Worm (Caenorhabditis elegans) whole organism, young adult: ENCODE results near the gene maph-1.3.
"Not testable (repeated sequence)": the region's sequence is repeated elsewhere in the genome, so short reads cannot be mapped to it uniquely, and the experiment has no call there.

ENCODE experiments used
- B0019.2 ChIP-seq: fragments of 200-800 bp; sonication (Bioruptor generic); conservative IDR thresholded peaks from 2 replicates; pipeline ENCODE4 v1.3.6; 2022; ENCODE audit warnings: missing genetic modification reagents, missing genetic modification characterization, missing compliant biosample characterization
- D2030.7 ChIP-seq: fragments of 200-800 bp; sonication (Bioruptor generic); IDR thresholded peaks from 2 replicates; pipeline ENCODE4 v1.3.6; 2022; ENCODE audit warnings: missing genetic modification reagents, missing genetic modification characterization, missing compliant biosample characterization
- F33H1.4 ChIP-seq: fragments of 200-800 bp; sonication (Bioruptor generic); IDR thresholded peaks from 2 replicates; pipeline ENCODE4 v1.3.6; 2022; ENCODE audit warnings: missing genetic modification reagents, missing genetic modification characterization, missing compliant biosample characterization
- F39B2.1 ChIP-seq: fragments of 200-800 bp; sonication (Bioruptor generic); IDR thresholded peaks from 2 replicates; pipeline ENCODE4 v1.3.6; 2022; ENCODE audit warnings: missing genetic modification reagents, missing genetic modification characterization, missing compliant biosample characterization
- Y53F4B.3 ChIP-seq: fragments of 200-800 bp; sonication (Bioruptor generic); IDR thresholded peaks from 2 replicates; pipeline ENCODE4 v1.3.6; 2022; ENCODE audit warnings: missing genetic modification reagents, missing genetic modification characterization, missing compliant biosample characterization
- Y53G8AR.9 ChIP-seq: fragments of 200-800 bp; sonication (Bioruptor generic); conservative IDR thresholded peaks from 2 replicates; pipeline ENCODE4 v1.3.6; 2022; ENCODE audit warnings: missing genetic modification reagents, missing genetic modification characterization, missing compliant biosample characterization
- Y67H2A.10 ChIP-seq: fragments of 200-800 bp; sonication (Bioruptor generic); conservative IDR thresholded peaks from 2 replicates; pipeline ENCODE4 v1.3.6; 2022; ENCODE audit warnings: missing genetic modification reagents, missing genetic modification characterization, missing compliant biosample characterization
- Y79H2A.3 ChIP-seq: fragments of 200-800 bp; sonication (Bioruptor generic); conservative IDR thresholded peaks from 2 replicates; pipeline ENCODE4 v1.3.6; 2022; ENCODE audit warnings: missing genetic modification reagents, missing genetic modification characterization, missing compliant biosample characterization
- aptf-2 ChIP-seq: fragments of 200-800 bp; sonication (Bioruptor generic); conservative IDR thresholded peaks from 2 replicates; pipeline ENCODE4 v1.3.6; 2022; ENCODE audit warnings: missing genetic modification reagents, missing genetic modification characterization, missing compliant biosample characterization
- aptf-3 ChIP-seq: fragments of 200-800 bp; sonication (Bioruptor generic); IDR thresholded peaks from 2 replicates; pipeline ENCODE4 v1.3.6; 2022; ENCODE audit warnings: missing genetic modification characterization, missing compliant biosample characterization
- attf-3 ChIP-seq: fragments of 200-800 bp; sonication (Bioruptor generic); conservative IDR thresholded peaks from 2 replicates; pipeline ENCODE4 v1.3.6; 2022; ENCODE audit warnings: missing genetic modification reagents, missing genetic modification characterization, missing compliant biosample characterization
- attf-6 ChIP-seq: fragments of 200-800 bp; sonication (Bioruptor generic); IDR thresholded peaks from 2 replicates; pipeline ENCODE4 v1.3.6; 2022; ENCODE audit warnings: missing genetic modification reagents, missing genetic modification characterization, missing compliant biosample characterization
- bed-1 ChIP-seq: fragments of 200-800 bp; sonication (Bioruptor generic); IDR thresholded peaks from 2 replicates; pipeline ENCODE4 v1.3.6; 2022; ENCODE audit warnings: missing genetic modification reagents, missing genetic modification characterization, missing compliant biosample characterization
- cebp-1 ChIP-seq, 2 experiments: fragments of 200-800 bp in 1 of 2; sonication (Bioruptor generic) in 1 of 2; sonication (generic microtip) in 1 of 2; IDR thresholded peaks in 1 of 2; optimal IDR thresholded peaks in 1 of 2; 2 replicates each; pipeline versions ENCODE4 v1.3.6 to Lab custom; 2017 to 2022; ENCODE audit warnings: missing compliant biosample characterization in 2 of 2, missing genetic modification characterization in 2 of 2, mild to moderate bottlenecking in 1 of 2, missing genetic modification reagents in 1 of 2, moderate library complexity in 1 of 2
- cebp-2 ChIP-seq: fragments of 200-800 bp; sonication (Bioruptor generic); IDR thresholded peaks from 2 replicates; pipeline ENCODE4 v1.3.6; 2022; ENCODE audit warnings: missing genetic modification characterization, missing compliant biosample characterization
- ceh-100 ChIP-seq: fragments of 200-800 bp; sonication (Bioruptor generic); IDR thresholded peaks from 2 replicates; pipeline ENCODE4 v1.3.6; 2022; ENCODE audit warnings: missing genetic modification reagents, missing genetic modification characterization, missing compliant biosample characterization
- ceh-40 ChIP-seq: fragments of 200-800 bp; sonication (Bioruptor generic); IDR thresholded peaks from 2 replicates; pipeline ENCODE4 v1.3.6; 2022; ENCODE audit warnings: missing genetic modification characterization, missing compliant biosample characterization
- ceh-58 ChIP-seq: fragments of 200-800 bp; sonication (Bioruptor generic); IDR thresholded peaks from 2 replicates; pipeline ENCODE4 v1.3.6; 2022; ENCODE audit warnings: missing genetic modification characterization, missing compliant biosample characterization
- dox-1 ChIP-seq: fragments of 200-800 bp; sonication (Bioruptor generic); IDR thresholded peaks from 2 replicates; pipeline ENCODE4 v1.3.6; 2022; ENCODE audit warnings: missing genetic modification reagents, missing genetic modification characterization, missing compliant biosample characterization
- egl-18 ChIP-seq: fragments of 200-800 bp; sonication (Bioruptor generic); IDR thresholded peaks from 2 replicates; pipeline ENCODE4 v1.3.6; 2022; ENCODE audit warnings: missing genetic modification reagents, missing genetic modification characterization, missing compliant biosample characterization
- egl-44 ChIP-seq: fragments of 200-800 bp; sonication (Bioruptor generic); IDR thresholded peaks from 2 replicates; pipeline ENCODE4 v1.3.6; 2022; ENCODE audit warnings: missing genetic modification reagents, missing genetic modification characterization, missing compliant biosample characterization
- egrh-3 ChIP-seq: fragments of 200-800 bp; sonication (Bioruptor generic); IDR thresholded peaks from 2 replicates; pipeline ENCODE4 v1.3.6; 2022; ENCODE audit warnings: missing genetic modification reagents, missing genetic modification characterization, missing compliant biosample characterization
- ekl-4 ChIP-seq: fragments of 200-800 bp; sonication (Bioruptor generic); IDR thresholded peaks from 2 replicates; pipeline ENCODE4 v1.3.6; 2022; ENCODE audit warnings: missing genetic modification reagents, missing genetic modification characterization, missing compliant biosample characterization
- him-1 ChIP-seq: sonication (generic microtip); optimal IDR thresholded peaks from 2 replicates; lab custom pipeline; 2016; ENCODE audit warnings: missing genotype, missing genetic modification reagents, missing genetic modification characterization, missing compliant biosample characterization
- hmg-1.2 ChIP-seq: fragments of 200-800 bp; sonication (Bioruptor generic); IDR thresholded peaks from 2 replicates; pipeline ENCODE4 v1.3.6; 2022; ENCODE audit warnings: missing genetic modification reagents, missing genetic modification characterization, missing compliant biosample characterization
- hsf-1 ChIP-seq: fragments of 200-800 bp; sonication (Bioruptor generic); IDR thresholded peaks from 2 replicates; pipeline ENCODE4 v1.3.6; 2022; ENCODE audit warnings: missing genetic modification reagents, missing genetic modification characterization, missing compliant biosample characterization
- lag-1 ChIP-seq: fragments of 200-800 bp; sonication (Bioruptor generic); IDR thresholded peaks from 2 replicates; pipeline ENCODE4 v1.3.6; 2022; ENCODE audit warnings: missing genetic modification reagents, missing genetic modification characterization, missing compliant biosample characterization
- let-526 ChIP-seq: fragments of 200-800 bp; sonication (Bioruptor generic); IDR thresholded peaks from 2 replicates; pipeline ENCODE4 v1.3.6; 2022; ENCODE audit warnings: missing genetic modification reagents, missing genetic modification characterization, missing compliant biosample characterization
- lin-26 ChIP-seq: fragments of 200-800 bp; sonication (Bioruptor generic); IDR thresholded peaks from 2 replicates; pipeline ENCODE4 v1.3.6; 2022; ENCODE audit warnings: missing genetic modification reagents, missing genetic modification characterization, missing compliant biosample characterization
- madf-3 ChIP-seq: fragments of 200-800 bp; sonication (Bioruptor generic); IDR thresholded peaks from 2 replicates; pipeline ENCODE4 v1.3.6; 2022; ENCODE audit warnings: missing genetic modification reagents, missing genetic modification characterization, missing compliant biosample characterization
- madf-6 ChIP-seq: fragments of 200-800 bp; sonication (Bioruptor generic); IDR thresholded peaks from 2 replicates; pipeline ENCODE4 v1.3.6; 2022; ENCODE audit warnings: missing genetic modification reagents, missing genetic modification characterization, missing compliant biosample characterization
- madf-8 ChIP-seq: fragments of 200-800 bp; sonication (Bioruptor generic); conservative IDR thresholded peaks from 2 replicates; pipeline ENCODE4 v1.3.6; 2022; ENCODE audit warnings: missing genetic modification reagents, missing genetic modification characterization, missing compliant biosample characterization
- mes-4 ChIP-seq: sonication (generic microtip); optimal IDR thresholded peaks from 2 replicates; lab custom pipeline; 2016; ENCODE audit warnings: missing genotype, missing genetic modification characterization, missing compliant biosample characterization
- mxl-1 ChIP-seq: sonication (generic microtip); optimal IDR thresholded peaks from 2 replicates; lab custom pipeline; 2016; ENCODE audit warnings: missing genetic modification characterization, missing compliant biosample characterization
- nfya-2 ChIP-seq: fragments of 200-800 bp; sonication (Bioruptor generic); IDR thresholded peaks from 2 replicates; pipeline ENCODE4 v1.3.6; 2022; ENCODE audit warnings: missing genetic modification reagents, missing genetic modification characterization, missing compliant biosample characterization
- nfyb-1 ChIP-seq: fragments of 200-800 bp; sonication (Bioruptor generic); IDR thresholded peaks from 2 replicates; pipeline ENCODE4 v1.3.6; 2022; ENCODE audit warnings: missing genetic modification reagents, missing genetic modification characterization, missing compliant biosample characterization
- nhr-80 ChIP-seq: sonication (generic microtip); optimal IDR thresholded peaks from 2 replicates; lab custom pipeline; 2016; ENCODE audit warnings: missing genetic modification characterization, missing compliant biosample characterization
- pbrm-1 ChIP-seq: fragments of 200-800 bp; sonication (Bioruptor generic); IDR thresholded peaks from 2 replicates; pipeline ENCODE4 v1.3.6; 2022; ENCODE audit warnings: missing genetic modification reagents, missing genetic modification characterization, missing compliant biosample characterization
- rcor-1 ChIP-seq: fragments of 200-800 bp; sonication (Bioruptor generic); IDR thresholded peaks from 2 replicates; pipeline ENCODE4 v1.3.6; 2022; ENCODE audit warnings: missing genetic modification reagents, missing genetic modification characterization, missing compliant biosample characterization
- ztf-25 ChIP-seq: fragments of 200-800 bp; sonication (Bioruptor generic); IDR thresholded peaks from 2 replicates; pipeline ENCODE4 v1.3.6; 2022; ENCODE audit warnings: missing genetic modification reagents, missing genetic modification characterization, missing compliant biosample characterization
- ztf-28 ChIP-seq: fragments of 200-800 bp; sonication (Bioruptor generic); IDR thresholded peaks from 2 replicates; pipeline ENCODE4 v1.3.6; 2022; ENCODE audit warnings: missing genetic modification reagents, missing genetic modification characterization, missing compliant biosample characterization
- ztf-6 ChIP-seq: fragments of 200-800 bp; sonication (Bioruptor generic); IDR thresholded peaks from 2 replicates; pipeline ENCODE4 v1.3.6; 2022; ENCODE audit warnings: missing genetic modification reagents, missing genetic modification characterization, missing compliant biosample characterization

maph-1.3 gene

DNA sequence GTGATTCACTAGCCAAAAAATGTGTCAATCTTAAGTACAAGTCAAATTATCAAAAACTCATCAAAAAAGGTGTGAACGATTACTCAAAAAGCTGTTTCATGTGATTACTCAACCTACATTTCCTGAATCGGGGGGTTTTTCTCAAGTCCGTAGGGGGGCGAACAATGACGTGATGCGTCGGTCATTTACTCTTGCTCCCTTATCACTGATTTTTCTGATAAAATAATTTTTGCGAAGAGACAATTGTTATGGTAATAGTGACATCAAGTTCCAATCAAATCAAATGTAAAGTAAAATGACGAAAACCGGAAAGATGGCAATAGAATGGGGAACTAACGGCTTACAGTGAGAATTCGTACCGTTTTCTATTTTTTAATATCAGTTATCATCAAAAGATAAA, 49.3 kb downstream of the maph-1.3 start:
- TF ChIP-seq F39B2.1 (GFP tag; lab: Robert Waterston, UW) = no peak
- TF ChIP-seq mes-4 (tag; lab: Kevin White, UChicago) = no peak
- no peak for TF ChIP-seq bed-1
- peak; percentile 64 for TF ChIP-seq nhr-80 (tag; lab: Kevin White, UChicago)
- no peak for TF ChIP-seq mxl-1 (tag; lab: Kevin White, UChicago)
- TF ChIP-seq him-1 (tag; lab: Kevin White, UChicago) = no peak
- no peak for TF ChIP-seq ceh-100 (GFP tag; lab: Robert Waterston, UW)

DNA sequence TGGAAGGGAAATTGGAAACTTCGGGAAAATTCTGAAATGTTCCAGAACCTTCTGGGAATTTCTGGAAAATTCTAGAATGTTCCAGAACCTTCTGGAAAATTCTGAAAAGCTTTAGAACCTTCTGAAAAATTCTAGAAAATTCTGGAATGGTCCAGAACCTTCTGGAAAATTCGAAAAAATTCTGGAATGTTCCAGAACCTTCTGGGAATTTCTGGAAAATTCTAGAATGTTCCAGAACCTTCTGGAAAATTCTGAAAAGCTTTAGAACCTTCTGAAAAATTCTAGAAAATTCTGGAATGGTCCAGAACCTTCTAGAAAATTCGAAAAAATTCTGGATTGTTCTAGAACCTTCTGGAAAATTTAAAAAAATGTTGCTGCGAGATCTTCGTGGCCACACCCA, 51.2 kb downstream of the maph-1.3 start:
- TF ChIP-seq hsf-1 (GFP tag; lab: Robert Waterston, UW) (peak; percentile 95), ekl-4 (0 out of 2 replicates have a peak, but pooled peaks have one; percentile 34)

ce11 chrIII:3897116-3897845, 52.6 kb downstream of the maph-1.3 start:
- TF ChIP-seq aptf-2 (0 out of 2 replicates have a peak, but pooled peaks have one; percentile 10), ceh-58 (GFP tag; lab: Robert Waterston, UW) (peak; percentile 99), nfya-2 (GFP tag; lab: Robert Waterston, UW) (peak; percentile 83; the same call in 1 of the 2 replicates), Y53F4B.3 (GFP tag; lab: Robert Waterston, UW) (peak; percentile 95), ekl-4 (peak; percentile 94), nfyb-1 (GFP tag; lab: Robert Waterston, UW) (peak; percentile 90), pbrm-1 (peak; percentile 90), ztf-28 (GFP tag; lab: Robert Waterston, UW) (peak; percentile 95), egl-44 (GFP tag; lab: Robert Waterston, UW) (0 out of 2 replicates have a peak, but pooled peaks have one; percentile 29), ztf-6 (peak; percentile 61; the same call in 1 of the 2 replicates), lag-1 (GFP tag; lab: Robert Waterston, UW) (peak; percentile 83; the same call in 1 of the 2 replicates), cebp-2 (GFP tag; lab: Robert Waterston, UW) (peak; percentile 90; the same call in 1 of the 2 replicates), egrh-3 (GFP tag; lab: Robert Waterston, UW) (peak; percentile 99), aptf-3 (peak; percentile 89), Y79H2A.3 (peak; percentile 69; the same call in 1 of the 2 replicates), ztf-25 (peak; percentile 45; the same call in 1 of the 2 replicates), madf-8 (GFP tag; lab: Robert Waterston, UW) (peak; percentile 64), madf-3 (GFP tag; lab: Robert Waterston, UW) (peak; percentile 96), ceh-40 (GFP tag; lab: Robert Waterston, UW) (peak; percentile 96), lin-26 (GFP tag; lab: Robert Waterston, UW) (peak; percentile 69), hmg-1.2 (GFP tag; lab: Robert Waterston, UW) (peak; percentile 40), attf-6 (GFP tag; lab: Robert Waterston, UW) (peak; percentile 94), dox-1 (GFP tag; lab: Robert Waterston, UW) (peak; percentile 98), bed-1 (peak; percentile 79; the same call in 1 of the 2 replicates), ceh-100 (GFP tag; lab: Robert Waterston, UW) (peak; percentile 72), madf-6 (GFP tag; lab: Robert Waterston, UW) (peak; percentile 77), B0019.2 (peak; percentile 90), egl-18 (GFP tag; lab: Robert Waterston, UW) (peak; percentile 92), Y67H2A.10 (peak; percentile 73), D2030.7 (GFP tag; lab: Robert Waterston, UW) (peak; percentile 93), F39B2.1 (GFP tag; lab: Robert Waterston, UW) (peak; percentile 96), F33H1.4 (GFP tag; lab: Robert Waterston, UW) (peak; percentile 39; the same call in 1 of the 2 replicates), cebp-1 (GFP tag; IDR thresholded peaks at IDR 0.05; lab: Robert Waterston, UW) (peak; percentile 42; the same call in 1 of the 2 replicates), rcor-1 (GFP tag; lab: Robert Waterston, UW) (peak; percentile 95), attf-3 (GFP tag; lab: Robert Waterston, UW) (peak; percentile 28; the same call in 1 of the 2 replicates), let-526 (GFP tag; lab: Robert Waterston, UW) (peak; percentile 94), Y53G8AR.9 (GFP tag; lab: Robert Waterston, UW) (peak; percentile 79), hsf-1 (GFP tag; lab: Robert Waterston, UW) (peak; percentile 99)
- TF ChIP-seq cebp-1 (tag; optimal IDR thresholded peaks at IDR 0.05; lab: Kevin White, UChicago) = not testable (repeated sequence)
